Worm (Caenorhabditis elegans) whole organism, L4/young adult: ENCODE data around the gene scvp-1.

Experiments
- W03F9.2 ChIP-seq: fragments of 150-350 bp; optimal IDR thresholded peaks from 2 replicates; lab custom pipeline; 2014; ENCODE audit warnings: missing biosample characterization, missing genetic modification characterization
- him-1 ChIP-seq: sonication (generic microtip); optimal IDR thresholded peaks from 2 replicates; lab custom pipeline; 2016; ENCODE audit warnings: missing genotype, missing genetic modification reagents, missing genetic modification characterization, missing compliant biosample characterization

ce11 chrV:10898629-10899028 is 32.5 kb downstream of the scvp-1 start:
- no peak for TF ChIP-seq W03F9.2 (tag; lab: Kevin White, UChicago)
- no peak for TF ChIP-seq him-1 (tag; lab: Kevin White, UChicago)
